Worm (Caenorhabditis elegans): ENCODE results near the gene C32D5.11.

Gene C32D5.11

DNA sequence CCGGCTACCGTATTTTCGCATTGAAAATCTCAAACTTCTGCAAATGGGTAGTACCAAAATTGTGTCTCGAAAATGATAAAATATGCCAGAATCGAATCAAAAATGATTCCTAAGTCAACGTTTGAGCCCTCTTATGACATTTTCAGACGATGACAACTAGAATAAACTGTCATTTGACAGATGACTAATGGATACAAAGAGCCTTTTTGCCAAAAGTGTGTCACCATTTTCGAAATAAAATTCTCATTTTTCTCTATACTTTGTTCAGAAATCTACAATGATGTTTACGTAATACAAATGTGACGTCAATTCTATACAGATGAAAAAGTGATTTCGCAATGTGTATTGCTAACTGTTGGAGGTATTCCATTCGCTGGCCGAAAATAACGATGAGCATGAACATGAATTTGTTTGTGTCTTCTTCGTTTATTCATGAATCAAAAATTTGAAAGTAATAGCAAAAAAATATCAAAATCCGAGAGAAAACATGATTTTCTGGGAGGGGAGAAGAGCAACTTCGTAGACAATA lies 8.6 kb downstream of the C32D5.11 start:
- TF ChIP-seq eor-1 (tag; optimal IDR thresholded peaks at IDR 0.05) (no peak), sea-2 (GFP tag; optimal IDR thresholded peaks at IDR 0.05) (no peak), ceh-28 (tag; optimal IDR thresholded peaks at IDR 0.05) (peak; percentile 0), elt-2 (tag; optimal IDR thresholded peaks at IDR 0.05) (peak; percentile 61), lin-15B (tag; optimal IDR thresholded peaks at IDR 0.05) (no peak), nhr-25 (tag; optimal IDR thresholded peaks at IDR 0.05) (peak; percentile 85), hmg-11 (tag; optimal IDR thresholded peaks at IDR 0.05) (peak; percentile 17), lin-39 (tag; optimal IDR thresholded peaks at IDR 0.05) (peak; percentile 1), R02D3.7 (tag; optimal IDR thresholded peaks at IDR 0.05) (peak; percentile 46), snpc-4 (tag; optimal IDR thresholded peaks at IDR 0.05) (no peak), elt-1 (tag; optimal IDR thresholded peaks at IDR 0.05) (peak; percentile 45), fkh-2 (tag; optimal IDR thresholded peaks at IDR 0.05) (no peak), egl-27 (tag; optimal IDR thresholded peaks at IDR 0.05) (no peak), pha-4 (tag; optimal IDR thresholded peaks at IDR 0.05) (peak; percentile 70), pqm-1 (tag; optimal IDR thresholded peaks at IDR 0.05) (peak; percentile 38), ceh-82 (tag; optimal IDR thresholded peaks at IDR 0.05) (peak; percentile 51), ceh-9 (tag; optimal IDR thresholded peaks at IDR 0.05) (no peak), ZK546.5 (tag; optimal IDR thresholded peaks at IDR 0.05) (no peak), jun-1 (tag; optimal IDR thresholded peaks at IDR 0.05) (peak; percentile 74), egl-5 (tag; optimal IDR thresholded peaks at IDR 0.05) (peak; percentile 24), lsy-12 (tag; optimal IDR thresholded peaks at IDR 0.05) (peak; percentile 74), elt-3 (tag; optimal IDR thresholded peaks at IDR 0.05) (peak in 1 of 3 experiments; percentile 38), nfya-1 (tag; optimal IDR thresholded peaks at IDR 0.05; ENCODE audit: insufficient read depth) (peak; percentile 66), nhr-28 (tag; optimal IDR thresholded peaks at IDR 0.05) (peak; percentile 30), ceh-16 (tag; optimal IDR thresholded peaks at IDR 0.05) (no peak), ztf-4 (tag; optimal IDR thresholded peaks at IDR 0.05) (peak; percentile 69), tbx-2 (tag; optimal IDR thresholded peaks at IDR 0.05) (peak; percentile 71), nhr-23 (tag; optimal IDR thresholded peaks at IDR 0.05) (peak; percentile 89), zag-1 (tag; optimal IDR thresholded peaks at IDR 0.05) (no peak), nhr-43 (tag; optimal IDR thresholded peaks at IDR 0.05; ENCODE audit: poor library complexity, severe bottlenecking) (peak; percentile 89), nhr-11 (tag; optimal IDR thresholded peaks at IDR 0.05) (no peak), fkh-10 (GFP tag; optimal IDR thresholded peaks at IDR 0.05) (no peak), ama-1 (optimal IDR thresholded peaks at IDR 0.05) (peak; percentile 97), fos-1 (tag; optimal IDR thresholded peaks at IDR 0.05) (peak; percentile 12), skn-1 (tag; optimal IDR thresholded peaks at IDR 0.05) (peak; percentile 79)

DNA sequence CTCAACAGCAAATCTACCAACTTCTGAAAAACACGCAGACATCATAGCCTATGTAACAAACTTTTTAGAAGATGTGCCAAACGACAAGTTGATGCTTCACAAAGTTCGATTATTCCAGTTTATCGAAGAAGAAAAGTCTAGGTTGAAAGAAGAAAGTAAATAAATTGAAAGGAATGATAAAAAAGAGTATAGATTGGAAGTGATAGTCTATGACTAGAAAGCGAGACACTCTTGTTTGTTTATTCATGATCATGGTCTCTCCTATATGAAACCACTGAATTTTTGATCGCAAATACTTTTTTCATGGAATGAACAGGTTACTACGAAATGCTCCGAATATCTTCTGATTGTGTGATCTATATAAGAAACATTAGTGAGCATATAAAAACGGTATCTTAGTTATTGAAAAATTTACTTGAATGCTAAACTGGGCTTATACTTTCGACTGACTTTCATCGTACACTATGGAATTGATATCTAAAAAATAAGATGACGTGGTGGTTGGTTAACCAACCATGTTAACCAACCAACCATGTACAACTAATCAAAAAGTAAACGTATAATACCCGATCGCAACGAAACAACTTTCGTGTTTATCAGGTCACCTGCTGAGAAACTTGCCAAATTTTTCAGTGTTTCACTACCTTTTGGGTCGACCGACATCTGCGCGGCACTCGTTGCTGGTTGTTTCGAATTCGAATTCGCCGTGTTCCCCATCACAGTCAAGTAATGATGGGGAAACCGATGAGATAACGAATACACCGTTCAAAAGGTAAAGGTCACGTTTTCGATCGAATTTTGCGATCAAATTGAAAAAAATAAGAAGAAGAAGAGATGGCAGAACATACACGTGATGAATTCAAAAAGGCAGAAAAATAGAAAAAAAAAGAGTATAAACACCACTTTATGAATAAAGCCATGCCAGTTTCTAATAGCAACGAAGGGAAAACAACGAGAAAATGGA lies 9.8 kb downstream of the C32D5.11 start, which contains the start of gene C32D5.8:
TSS of gene C32D5.8 (minus strand) at position 770 of the 964 bp plus-strand sequence.
- TF ChIP-seq elt-1 (tag; optimal IDR thresholded peaks at IDR 0.05): peak; percentile 58
- no peak for TF ChIP-seq lin-39 (tag; optimal IDR thresholded peaks at IDR 0.05)
- peak; percentile 20 for TF ChIP-seq elt-2 (tag; optimal IDR thresholded peaks at IDR 0.05)
- TF ChIP-seq skn-1 (tag; optimal IDR thresholded peaks at IDR 0.05): no peak
- TF ChIP-seq unc-62 (GFP tag; optimal IDR thresholded peaks at IDR 0.05): no peak
- peak; percentile 55 for TF ChIP-seq pha-4 (tag; optimal IDR thresholded peaks at IDR 0.05)
- TF ChIP-seq pqm-1 (tag; optimal IDR thresholded peaks at IDR 0.05): peak; percentile 23
- TF ChIP-seq elt-3 (tag; optimal IDR thresholded peaks at IDR 0.05): no peak
- peak; percentile 6 for TF ChIP-seq nhr-43 (tag; optimal IDR thresholded peaks at IDR 0.05; ENCODE audit: poor library complexity, severe bottlenecking)
- TF ChIP-seq nhr-25 (tag; optimal IDR thresholded peaks at IDR 0.05): peak; percentile 81

DNA sequence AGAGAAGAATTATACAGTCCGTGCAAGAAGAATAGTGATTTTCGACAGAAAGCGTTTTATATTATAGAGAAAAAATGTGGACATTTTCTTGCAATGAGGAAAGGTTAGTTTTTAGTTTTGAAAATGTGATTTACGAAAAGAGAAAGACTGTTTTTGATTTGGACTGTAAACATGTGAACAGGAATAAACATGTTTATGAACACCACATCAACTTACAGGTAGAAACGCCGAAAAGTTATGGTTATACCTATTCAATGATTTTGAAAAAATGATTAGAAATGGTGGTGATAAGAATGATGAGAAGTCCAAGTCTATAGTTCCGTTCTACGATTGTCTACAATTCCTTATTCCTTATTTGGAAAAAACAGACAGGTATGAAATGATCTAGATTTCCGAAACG lies 10.7 kb downstream of the C32D5.11 start:
- TF ChIP-seq pha-4 (tag; optimal IDR thresholded peaks at IDR 0.05) (no peak), elt-2 (tag; optimal IDR thresholded peaks at IDR 0.05) (no peak), fos-1 (tag; optimal IDR thresholded peaks at IDR 0.05) (no peak), egl-5 (tag; optimal IDR thresholded peaks at IDR 0.05) (no peak), elt-3 (tag; optimal IDR thresholded peaks at IDR 0.05) (no peak), ztf-11 (tag; optimal IDR thresholded peaks at IDR 0.05) (no peak), mdl-1 (tag; optimal IDR thresholded peaks at IDR 0.05) (no peak), elt-1 (tag; optimal IDR thresholded peaks at IDR 0.05) (no peak), nhr-43 (tag; optimal IDR thresholded peaks at IDR 0.05; ENCODE audit: poor library complexity, severe bottlenecking) (no peak)
